Worm (Caenorhabditis elegans): ENCODE data around the gene F44E2.3.

F44E2.3 gene

DNA sequence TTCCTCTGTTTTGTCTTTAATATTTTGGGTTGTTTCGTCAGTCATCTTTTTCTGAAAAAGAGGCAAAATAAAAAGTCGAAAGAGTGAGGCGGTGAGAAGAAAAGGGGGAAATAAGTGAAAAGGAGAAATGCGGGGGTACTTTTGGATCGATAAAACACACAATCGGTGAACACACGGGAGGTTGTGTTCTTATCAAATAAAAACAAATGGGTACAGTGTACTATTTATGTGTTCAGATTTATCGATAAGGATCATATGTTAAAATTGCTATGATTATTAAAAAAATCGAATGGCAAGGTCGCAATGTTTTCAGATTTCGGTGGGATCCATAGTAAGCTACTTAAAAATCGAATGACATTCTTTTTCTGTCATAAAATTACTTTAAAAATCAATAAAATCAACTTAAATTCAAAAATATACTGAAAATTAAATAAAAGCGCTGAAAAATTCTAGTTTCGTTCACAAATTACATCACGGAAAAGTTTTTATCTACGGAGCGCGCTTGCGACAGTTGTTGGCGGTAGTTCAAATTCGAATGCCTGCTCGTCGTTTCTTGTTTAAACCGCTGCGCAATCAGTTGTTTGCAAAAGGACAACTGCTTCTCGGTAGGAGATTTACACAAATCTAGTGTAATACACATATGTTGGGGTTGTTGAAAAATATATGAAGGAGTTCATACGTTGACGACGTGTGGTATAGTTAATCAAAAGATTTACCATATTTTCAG is 19.7 kb downstream of the F44E2.3 start, which contains the start of gene prx-19:
Gene prx-19 (minus strand): TSS at position 51 of the 727 bp plus-strand sequence.
- TF ChIP-seq egl-18 (GFP tag; IDR thresholded peaks at IDR 0.05) (no peak), F23B12.7 (tag; optimal IDR thresholded peaks at IDR 0.05; ENCODE audit: insufficient read depth) (peak; percentile 22), F57A8.1 (GFP tag; optimal IDR thresholded peaks at IDR 0.05) (no peak), mel-28 (tag; optimal IDR thresholded peaks at IDR 0.05; ENCODE audit: borderline replicate concordance) (no peak), ztf-28 (GFP tag; IDR thresholded peaks at IDR 0.05) (no peak), lin-54 (GFP tag; optimal IDR thresholded peaks at IDR 0.05) (peak; percentile 80), T07F8.4 (tag; optimal IDR thresholded peaks at IDR 0.05) (no peak), ekl-4 (GFP tag; IDR thresholded peaks at IDR 0.05) (no peak), madf-3 (GFP tag; IDR thresholded peaks at IDR 0.05) (no peak), dpl-1 (GFP tag; optimal IDR thresholded peaks at IDR 0.05) (peak; percentile 67), rec-8 (tag; optimal IDR thresholded peaks at IDR 0.05) (no peak), efl-1 (GFP tag; optimal IDR thresholded peaks at IDR 0.05) (peak; percentile 72), lin-35 (GFP tag; optimal IDR thresholded peaks at IDR 0.05) (peak in 1 of 3 experiments; percentile 81), nhr-80 (tag; optimal IDR thresholded peaks at IDR 0.05) (peak; percentile 5), mcd-1 (GFP tag; IDR thresholded peaks at IDR 0.05) (peak; percentile 83)

DNA sequence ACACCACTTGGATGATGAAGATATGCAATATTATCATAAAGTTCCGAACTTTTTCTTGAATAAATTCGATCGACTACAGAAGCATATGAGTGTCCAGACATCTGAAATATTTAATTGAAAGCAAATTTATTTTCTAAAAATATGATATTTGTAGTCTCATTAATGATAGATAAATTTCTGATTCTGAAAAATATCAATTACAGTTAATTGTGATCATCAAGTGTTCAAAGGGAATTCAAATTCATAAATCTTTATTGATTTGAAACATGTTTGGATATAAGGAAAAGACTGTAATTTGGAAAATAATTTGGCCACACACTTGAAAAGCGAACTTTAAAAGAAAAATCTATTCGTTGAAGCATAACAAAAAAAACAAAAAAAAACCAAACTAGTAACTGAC is 21.9 kb downstream of the F44E2.3 start, which contains the start of gene F54F2.7:
Gene F54F2.7 (minus strand): TSS at position 101 of the 400 bp plus-strand sequence.
- TF ChIP-seq ztf-22 (GFP tag; optimal IDR thresholded peaks at IDR 0.05) (no peak), lin-54 (GFP tag; optimal IDR thresholded peaks at IDR 0.05) (no peak), hlh-12 (tag; optimal IDR thresholded peaks at IDR 0.05) (no peak), madf-8 (GFP tag; conservative IDR thresholded peaks at IDR 0.05) (no peak), dox-1 (GFP tag; IDR thresholded peaks at IDR 0.05) (no peak), mxl-1 (tag; optimal IDR thresholded peaks at IDR 0.05) (no peak), unc-130 (GFP tag; optimal IDR thresholded peaks at IDR 0.05) (no peak), ztf-3 (GFP tag; optimal IDR thresholded peaks at IDR 0.05) (no peak), attf-3 (GFP tag; conservative IDR thresholded peaks at IDR 0.05) (no peak), ztf-25 (GFP tag; IDR thresholded peaks at IDR 0.05) (no peak), lir-1 (GFP tag; conservative IDR thresholded peaks at IDR 0.05) (no peak)

DNA sequence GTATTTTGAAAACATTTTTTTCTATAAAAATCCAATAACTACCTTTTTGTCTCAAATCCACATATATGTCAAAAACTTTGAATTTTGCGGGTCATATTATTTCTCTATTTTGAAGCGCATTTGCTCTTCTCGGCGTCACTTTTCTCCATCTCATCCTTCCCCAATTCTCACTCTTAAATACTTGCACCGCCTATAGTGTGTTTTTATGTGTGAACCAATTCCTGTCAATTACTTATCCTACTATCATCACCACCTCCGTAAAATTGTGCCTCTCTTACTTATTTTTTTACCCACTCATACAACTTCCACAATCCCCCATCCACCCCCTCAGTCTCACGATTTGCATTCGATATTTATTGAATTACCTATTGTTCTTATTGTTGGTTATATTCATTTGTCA is 23.3 kb downstream of the F44E2.3 start:
- TF ChIP-seq dox-1 (GFP tag; IDR thresholded peaks at IDR 0.05) (0 out of 2 replicates have a peak, but pooled peaks have one; percentile 11), sdz-38 (tag; optimal IDR thresholded peaks at IDR 0.05) (no peak), Y56A3A.18 (GFP tag; IDR thresholded peaks at IDR 0.05) (0 out of 2 replicates have a peak, but pooled peaks have one; percentile 35), egl-44 (GFP tag; IDR thresholded peaks at IDR 0.05) (no peak), Y95B8A.8 (GFP tag; IDR thresholded peaks at IDR 0.05) (0 out of 2 replicates have a peak, but pooled peaks have one; percentile 51)

DNA sequence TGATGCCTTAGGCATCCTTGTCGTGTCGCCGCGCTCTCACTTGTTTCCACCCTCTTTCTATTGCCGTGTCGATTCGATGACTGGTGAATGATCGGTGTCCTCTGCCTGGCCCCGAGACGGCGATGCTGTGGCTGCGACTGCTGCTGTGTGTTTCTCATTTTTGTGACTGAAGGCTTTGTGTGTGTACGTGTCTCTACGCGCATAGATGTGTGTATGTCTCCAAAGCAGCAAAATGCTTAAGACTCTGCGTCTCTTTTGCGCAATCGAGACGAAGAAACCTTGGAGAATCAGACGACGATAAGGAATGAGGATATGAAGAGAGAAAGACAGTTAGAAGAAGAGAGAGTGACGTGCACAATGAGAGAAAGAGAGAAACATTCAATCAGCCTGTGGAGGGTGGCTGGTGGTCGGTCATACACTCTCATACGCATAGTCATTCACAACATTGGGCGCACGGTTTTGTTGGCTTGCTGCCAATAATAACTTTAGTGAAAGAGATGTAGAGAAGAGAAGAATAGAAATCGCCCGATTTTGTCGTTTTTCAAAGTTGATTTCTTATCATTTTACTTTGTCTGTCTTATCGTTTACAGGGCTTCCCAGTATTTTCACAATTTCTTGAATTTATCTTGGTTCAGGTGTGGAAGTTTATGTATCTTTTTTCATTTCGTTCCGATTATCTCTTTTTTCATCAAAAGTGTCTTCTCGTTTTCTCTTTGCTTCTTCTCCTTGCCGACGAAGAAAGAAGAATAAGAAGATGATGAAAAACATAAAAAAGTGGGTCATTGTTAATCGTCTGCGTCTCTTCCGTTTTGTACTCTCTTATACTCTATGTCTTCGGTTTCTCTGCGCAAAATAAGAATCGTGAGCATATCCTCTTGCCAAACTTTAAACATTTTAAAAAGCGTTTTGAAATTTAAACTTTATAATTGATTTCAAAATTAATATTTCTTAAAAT is 27.0 kb downstream of the F44E2.3 start:
- peak; percentile 85 for TF ChIP-seq athp-1 (tag; optimal IDR thresholded peaks at IDR 0.05)
- no peak for TF ChIP-seq sea-2 (GFP tag; IDR thresholded peaks at IDR 0.05)
- TF ChIP-seq bed-2 (GFP tag; IDR thresholded peaks at IDR 0.05): 0 out of 2 replicates have a peak, but pooled peaks have one; percentile 23
- TF ChIP-seq snpc-4 (GFP tag; optimal IDR thresholded peaks at IDR 0.05): no peak
- TF ChIP-seq snpc-4 (tag; optimal IDR thresholded peaks at IDR 0.05): peak; percentile 49 to 76 (median 74)
- 0 out of 2 replicates have a peak, but pooled peaks have one; percentile 72 for TF ChIP-seq Y53G8AR.9 (GFP tag; conservative IDR thresholded peaks at IDR 0.05)
- TF ChIP-seq bed-1 (GFP tag; IDR thresholded peaks at IDR 0.05): no peak
- peak; percentile 75; the same call in 1 of the 2 replicates for TF ChIP-seq lin-26 (GFP tag; IDR thresholded peaks at IDR 0.05)
- no peak for TF ChIP-seq aptf-3 (GFP tag; IDR thresholded peaks at IDR 0.05)
- TF ChIP-seq hmg-20 (GFP tag; IDR thresholded peaks at IDR 0.05): no peak
- TF ChIP-seq Y79H2A.3 (GFP tag; conservative IDR thresholded peaks at IDR 0.05): no peak
- TF ChIP-seq ets-4 (GFP tag; optimal IDR thresholded peaks at IDR 0.05): peak; percentile 78
- TF ChIP-seq B0035.1 (tag; optimal IDR thresholded peaks at IDR 0.05): peak; percentile 67
